Worm (Caenorhabditis elegans): ENCODE measurements around the gene ocam-1.

ce11 chrV:14215106-14215505, 47.6 kb upstream of the ocam-1 start, which contains the start of gene T16A9.5:
- TF ChIP-seq hpl-2 (GFP tag; optimal IDR thresholded peaks at IDR 0.05) (no peak), ztf-11 (tag; optimal IDR thresholded peaks at IDR 0.05) (no peak), nhr-11 (tag; optimal IDR thresholded peaks at IDR 0.05) (no peak), unc-86 (tag; optimal IDR thresholded peaks at IDR 0.05) (no peak), ama-1 (optimal IDR thresholded peaks at IDR 0.05) (no peak)
